Worm (Caenorhabditis elegans) whole organism, L4 larva: Measurements from ENCODE around the gene cls-2.

Experiments used
- D1046.2 ChIP-seq: fragments of 200-800 bp; sonication (Bioruptor generic); IDR thresholded peaks from 2 replicates; pipeline ENCODE4 v1.3.6; 2022; ENCODE audit warnings: missing genetic modification characterization, missing compliant biosample characterization
- F26F4.8 ChIP-seq: fragments of 200-800 bp; sonication (Bioruptor generic); conservative IDR thresholded peaks from 2 replicates; pipeline ENCODE4 v1.3.6; 2022; ENCODE audit warnings: missing genetic modification characterization, missing compliant biosample characterization
- F44E2.7 ChIP-seq: fragments of 200-800 bp; sonication (Bioruptor generic); IDR thresholded peaks from 2 replicates; pipeline ENCODE4 v2.1.2; 2022; ENCODE audit warnings: missing genetic modification characterization, missing compliant biosample characterization
- F49E8.2 ChIP-seq: sonication (generic microtip); optimal IDR thresholded peaks from 2 replicates; lab custom pipeline; 2016; ENCODE audit warnings: missing compliant biosample characterization, mild to moderate bottlenecking, missing genetic modification characterization, borderline replicate concordance
- Y75B8A.6 ChIP-seq: fragments of 200-800 bp; sonication (Bioruptor generic); IDR thresholded peaks from 2 replicates; pipeline ENCODE4 v1.3.6; 2022; ENCODE audit warnings: missing genetic modification reagents, missing genetic modification characterization, missing compliant biosample characterization
- aha-1 ChIP-seq: fragments of 150-350 bp; peaks from one replicate; lab custom pipeline; 2014; ENCODE audit warnings: missing biosample characterization, missing genetic modification characterization
- aly-2 ChIP-seq: sonication (generic microtip); optimal IDR thresholded peaks from 2 replicates; lab custom pipeline; 2018; ENCODE audit warnings: missing biosample characterization, missing genetic modification characterization
- ama-1 ChIP-seq: fragments of 150-350 bp; optimal IDR thresholded peaks from 2 replicates; lab custom pipeline; 2014; ENCODE audit warnings: inconsistent platforms, mixed read lengths
- arid-1 ChIP-seq: fragments of 200-800 bp; sonication (Bioruptor generic); conservative IDR thresholded peaks from 2 replicates; pipeline ENCODE4 v1.3.6; 2022; ENCODE audit warnings: missing genetic modification reagents, missing genetic modification characterization, missing compliant biosample characterization
- attf-4 ChIP-seq: sonication (generic microtip); optimal IDR thresholded peaks from 3 replicates; lab custom pipeline; 2017; ENCODE audit warnings: missing biosample characterization, missing genetic modification characterization
- ceh-20 ChIP-seq: fragments of 200-800 bp; sonication (Bioruptor generic); IDR thresholded peaks from 2 replicates; pipeline ENCODE4 v1.3.6; 2022; ENCODE audit warnings: missing genetic modification reagents, missing genetic modification characterization, missing compliant biosample characterization
- ceh-28 ChIP-seq: fragments of 150-350 bp; optimal IDR thresholded peaks from 2 replicates; lab custom pipeline; 2014; ENCODE audit warnings: missing biosample characterization, missing genetic modification reagents, missing genetic modification characterization
- ceh-32 ChIP-seq: sonication (generic microtip); optimal IDR thresholded peaks from 2 replicates; lab custom pipeline; 2016; ENCODE audit warnings: mild to moderate bottlenecking, missing genetic modification characterization, missing compliant biosample characterization; ENCODE audit not compliant: poor library complexity
- ceh-82 ChIP-seq: sonication (generic microtip); optimal IDR thresholded peaks from 2 replicates; lab custom pipeline; 2017; ENCODE audit warnings: missing biosample characterization, missing genetic modification characterization
- ces-1 ChIP-seq: fragments of 150-350 bp; sonication (generic microtip); optimal IDR thresholded peaks from 4 replicates; lab custom pipeline; 2014; ENCODE audit warnings: missing biosample characterization, missing genetic modification reagents, missing genetic modification characterization
- daf-12 ChIP-seq: fragments of 150-350 bp; optimal IDR thresholded peaks from 2 replicates; lab custom pipeline; 2014; ENCODE audit warnings: missing biosample characterization, missing genetic modification reagents, missing genetic modification characterization
- daf-19 ChIP-seq: fragments of 200-800 bp; sonication (Bioruptor generic); conservative IDR thresholded peaks from 2 replicates; pipeline ENCODE4 v1.3.6; 2022; ENCODE audit warnings: missing genetic modification characterization, missing compliant biosample characterization
- dmd-8 ChIP-seq: fragments of 200-800 bp; sonication (Bioruptor generic); IDR thresholded peaks from 2 replicates; pipeline ENCODE4 v1.3.6; 2022; ENCODE audit warnings: missing genetic modification characterization, missing compliant biosample characterization
- dve-1 ChIP-seq: sonication (generic microtip); optimal IDR thresholded peaks from 2 replicates; lab custom pipeline; 2017; ENCODE audit warnings: antibody characterized with exemption, mild to moderate bottlenecking, missing genetic modification characterization, missing compliant biosample characterization; ENCODE audit not compliant: insufficient read depth
- egl-27 ChIP-seq: sonication (generic microtip); optimal IDR thresholded peaks from 3 replicates; lab custom pipeline; 2017; ENCODE audit warnings: missing biosample characterization, missing genetic modification reagents, missing genetic modification characterization
- egl-43 ChIP-seq: fragments of 200-800 bp; sonication (Bioruptor generic); IDR thresholded peaks from 2 replicates; pipeline ENCODE4 v1.3.6; 2022; ENCODE audit warnings: missing genetic modification reagents, missing genetic modification characterization, missing compliant biosample characterization
- fos-1 ChIP-seq: fragments of 150-350 bp; optimal IDR thresholded peaks from 2 replicates; lab custom pipeline; 2014; ENCODE audit warnings: missing biosample characterization, missing genetic modification characterization
- hif-1 ChIP-seq, 2 experiments: sonication (generic microtip); optimal IDR thresholded peaks; 2 replicates each; lab custom pipeline; 2016 to 2017; ENCODE audit warnings: missing compliant biosample characterization in 2 of 2, missing genetic modification characterization in 2 of 2, missing genetic modification reagents in 2 of 2, missing genotype in 2 of 2, mild to moderate bottlenecking in 1 of 2
- hlh-11 ChIP-seq: fragments of 200-800 bp; sonication (Bioruptor generic); optimal IDR thresholded peaks from 2 replicates; lab custom pipeline; 2018; ENCODE audit warnings: mild to moderate bottlenecking, missing genetic modification characterization, missing compliant biosample characterization
- hmg-1.1 ChIP-seq: fragments of 200-800 bp; sonication (Bioruptor generic); IDR thresholded peaks from 2 replicates; pipeline ENCODE4 v1.3.6; 2022; ENCODE audit warnings: missing genetic modification reagents, missing genetic modification characterization, missing compliant biosample characterization
- jun-1 ChIP-seq: fragments of 150-350 bp; optimal IDR thresholded peaks from 2 replicates; lab custom pipeline; 2014; ENCODE audit warnings: missing biosample characterization, missing genetic modification reagents, missing genetic modification characterization
- lim-7 ChIP-seq: fragments of 200-800 bp; sonication (Bioruptor generic); IDR thresholded peaks from 2 replicates; pipeline ENCODE4 v1.3.6; 2022; ENCODE audit warnings: missing genetic modification characterization, missing compliant biosample characterization
- lin-38 ChIP-seq: fragments of 200-800 bp; sonication (Bioruptor generic); IDR thresholded peaks from 2 replicates; pipeline ENCODE4 v1.3.6; 2022; ENCODE audit warnings: missing genetic modification reagents, missing genetic modification characterization, missing compliant biosample characterization
- lin-39 ChIP-seq: fragments of 150-350 bp; optimal IDR thresholded peaks from 2 replicates; lab custom pipeline; 2014; ENCODE audit warnings: missing biosample characterization, missing genetic modification reagents, missing genetic modification characterization
- lir-3 ChIP-seq: sonication (generic microtip); optimal IDR thresholded peaks from 2 replicates; lab custom pipeline; 2016; ENCODE audit warnings: mild to moderate bottlenecking, missing genetic modification characterization, missing compliant biosample characterization
- madf-9 ChIP-seq: fragments of 200-800 bp; sonication (Bioruptor generic); conservative IDR thresholded peaks from 2 replicates; pipeline ENCODE4 v1.3.6; 2022; ENCODE audit warnings: missing genetic modification reagents, missing genetic modification characterization, missing compliant biosample characterization
- mdl-1 ChIP-seq, 2 experiments: fragments of 150-350 bp in 1 of 2; sonication (generic microtip) in 1 of 2; optimal IDR thresholded peaks; 2 replicates each; lab custom pipeline; 2014 to 2017; ENCODE audit warnings: missing biosample characterization in 2 of 2, missing genetic modification characterization in 2 of 2
- mdt-29 ChIP-seq: fragments of 200-800 bp; sonication (Bioruptor generic); IDR thresholded peaks from 2 replicates; pipeline ENCODE4 v1.3.6; 2022; ENCODE audit warnings: missing genetic modification reagents, missing genetic modification characterization, missing compliant biosample characterization
- mes-2 ChIP-seq: sonication (generic microtip); optimal IDR thresholded peaks from 2 replicates; lab custom pipeline; 2016; ENCODE audit warnings: missing genotype, mild to moderate bottlenecking, missing genetic modification characterization, missing compliant biosample characterization; ENCODE audit not compliant: poor library complexity, severe bottlenecking
- mxl-3 ChIP-seq: fragments of 200-800 bp; sonication (Bioruptor generic); optimal IDR thresholded peaks from 2 replicates; lab custom pipeline; 2018; ENCODE audit warnings: mild to moderate bottlenecking, missing genetic modification characterization, missing compliant biosample characterization
- nhr-10 ChIP-seq: fragments of 150-350 bp; optimal IDR thresholded peaks from 2 replicates; lab custom pipeline; 2014; ENCODE audit warnings: missing biosample characterization, missing genetic modification characterization
- nhr-11 ChIP-seq: fragments of 150-350 bp; optimal IDR thresholded peaks from 2 replicates; lab custom pipeline; 2014; ENCODE audit warnings: missing biosample characterization, missing genetic modification characterization
- nhr-25 ChIP-seq: sonication (generic microtip); optimal IDR thresholded peaks from 2 replicates; lab custom pipeline; 2017; ENCODE audit warnings: missing genetic modification characterization, mild to moderate bottlenecking, missing compliant biosample characterization, antibody characterized with exemption, moderate library complexity, borderline replicate concordance; ENCODE audit not compliant: insufficient read depth
- nhr-41 ChIP-seq: fragments of 200-800 bp; sonication (Bioruptor generic); IDR thresholded peaks from 2 replicates; pipeline ENCODE4 v1.3.6; 2022; ENCODE audit warnings: missing genetic modification reagents, missing genetic modification characterization, missing compliant biosample characterization
- nhr-6 ChIP-seq: fragments of 150-350 bp; optimal IDR thresholded peaks from 2 replicates; lab custom pipeline; 2014; ENCODE audit warnings: missing biosample characterization, missing genetic modification characterization
- php-3 ChIP-seq: fragments of 200-800 bp; sonication (Bioruptor generic); IDR thresholded peaks from 2 replicates; pipeline ENCODE4 v1.3.6; 2022; ENCODE audit warnings: missing genetic modification reagents, missing genetic modification characterization, missing compliant biosample characterization
- pqm-1 ChIP-seq: sonication (generic microtip); optimal IDR thresholded peaks from 2 replicates; lab custom pipeline; 2017; ENCODE audit warnings: missing biosample characterization, missing genetic modification characterization
- skn-1 ChIP-seq: fragments of 150-350 bp; optimal IDR thresholded peaks from 2 replicates; lab custom pipeline; 2014; ENCODE audit warnings: missing biosample characterization, missing genetic modification characterization
- snpc-1.2 ChIP-seq: fragments of 200-800 bp; sonication (Bioruptor generic); IDR thresholded peaks from 2 replicates; pipeline ENCODE4 v1.3.6; 2022; ENCODE audit warnings: missing genetic modification reagents, missing genetic modification characterization, missing compliant biosample characterization
- snpc-4 ChIP-seq: fragments of 150-350 bp; optimal IDR thresholded peaks from 2 replicates; lab custom pipeline; 2014; ENCODE audit warnings: missing biosample characterization, missing genetic modification characterization
- spr-3 ChIP-seq: fragments of 200-800 bp; sonication (Bioruptor generic); optimal IDR thresholded peaks from 2 replicates; lab custom pipeline; 2018; ENCODE audit warnings: mild to moderate bottlenecking, missing genetic modification characterization, missing compliant biosample characterization
- tag-97 ChIP-seq: fragments of 200-800 bp; sonication (Bioruptor generic); IDR thresholded peaks from 2 replicates; pipeline ENCODE4 v1.3.6; 2022; ENCODE audit warnings: missing genetic modification characterization, missing compliant biosample characterization
- unc-130 ChIP-seq: sonication (generic microtip); optimal IDR thresholded peaks from 2 replicates; lab custom pipeline; 2016; ENCODE audit warnings: missing genetic modification reagents, missing genetic modification characterization, missing compliant biosample characterization
- vab-7 ChIP-seq: fragments of 200-800 bp; sonication (Bioruptor generic); IDR thresholded peaks from 2 replicates; pipeline ENCODE4 v1.3.6; 2022; ENCODE audit warnings: missing genetic modification reagents, missing genetic modification characterization, missing compliant biosample characterization
- zag-1 ChIP-seq: fragments of 150-350 bp; optimal IDR thresholded peaks from 2 replicates; lab custom pipeline; 2014; ENCODE audit warnings: missing biosample characterization, missing genetic modification characterization
- zfp-3 ChIP-seq: fragments of 200-800 bp; sonication (Bioruptor generic); conservative IDR thresholded peaks from 2 replicates; pipeline ENCODE4 v1.3.6; 2022; ENCODE audit warnings: missing genetic modification reagents, missing genetic modification characterization, missing compliant biosample characterization

The cls-2 gene

DNA sequence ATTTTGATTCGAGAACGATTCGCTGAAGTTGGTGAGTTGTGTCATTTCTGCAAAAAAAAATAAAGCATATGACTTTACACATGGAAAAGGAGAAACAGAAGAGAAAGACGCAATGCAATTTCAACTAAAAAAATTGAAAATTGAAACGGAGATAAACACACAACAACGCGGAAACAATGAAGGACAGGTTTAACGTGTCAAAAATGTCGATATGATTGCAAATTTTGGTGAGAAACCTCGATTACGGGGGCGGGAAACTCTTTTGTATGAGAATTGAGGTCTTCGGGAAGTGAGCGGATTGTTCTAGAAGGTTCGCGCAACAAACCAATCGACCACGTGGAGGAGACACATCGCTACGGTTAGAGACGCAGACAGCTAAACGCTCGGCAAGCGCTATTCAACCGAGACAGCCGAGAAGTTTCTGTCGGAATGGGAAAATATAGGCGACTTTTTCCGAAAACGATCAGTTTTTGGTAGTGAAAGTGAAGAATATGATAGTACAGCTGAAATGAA is 1.1 kb upstream of the cls-2 start, which contains the start of gene R107.5:
R107.5 (minus strand) TSS at position 51 of the 513 bp plus-strand sequence.
- TF ChIP-seq mes-2 (tag; lab: Kevin White, UChicago), result peak; percentile 72
- TF ChIP-seq nhr-11, result peak; percentile 93
- peak; percentile 92 for TF ChIP-seq php-3 (GFP tag; lab: Robert Waterston, UW)
- peak; percentile 92 for TF ChIP-seq Y75B8A.6
- TF ChIP-seq attf-4 (tag; lab: Kevin White, UChicago), result no peak
- peak; percentile 3 for TF ChIP-seq ceh-32 (tag; lab: Kevin White, UChicago)
- TF ChIP-seq snpc-1.2 (GFP tag; lab: Robert Waterston, UW), result peak; percentile 83
- TF ChIP-seq mdt-29 (GFP tag; lab: Robert Waterston, UW), result peak; percentile 100
- peak; percentile 84 for TF ChIP-seq jun-1 (tag; lab: Kevin White, UChicago)
- 0 out of 2 replicates have a peak, but pooled peaks have one; percentile 24 for TF ChIP-seq dmd-8 (GFP tag; lab: Robert Waterston, UW)
- peak; percentile 89 for TF ChIP-seq spr-3
- TF ChIP-seq hif-1 (tag; optimal IDR thresholded peaks at IDR 0.05; lab: Kevin White, UChicago), result peak; percentile 66 to 86
- no peak for TF ChIP-seq snpc-4
- no peak for TF ChIP-seq zag-1 (tag; lab: Kevin White, UChicago)
- peak; percentile 81 for TF ChIP-seq nhr-41 (GFP tag; lab: Robert Waterston, UW)
- TF ChIP-seq vab-7 (GFP tag; lab: Robert Waterston, UW), result peak; percentile 87
- peak; percentile 97 for TF ChIP-seq zfp-3 (GFP tag; lab: Robert Waterston, UW)
- TF ChIP-seq mxl-3 (GFP tag; lab: Kevin White, UChicago), result peak; percentile 97
- peak; percentile 93 for TF ChIP-seq madf-9 (GFP tag; lab: Robert Waterston, UW)
- TF ChIP-seq lir-3 (tag; lab: Kevin White, UChicago), result no peak
- no peak for TF ChIP-seq skn-1 (tag; lab: Kevin White, UChicago)
- no peak for TF ChIP-seq ces-1 (GFP tag; lab: Kevin White, UChicago)
- TF ChIP-seq egl-27 (tag; lab: Kevin White, UChicago), result no peak
- TF ChIP-seq dve-1 (tag; lab: Kevin White, UChicago), result peak; percentile 94
- peak; percentile 99 for TF ChIP-seq ceh-20 (GFP tag; lab: Robert Waterston, UW)
- TF ChIP-seq nhr-25 (tag; lab: Kevin White, UChicago), result peak; percentile 88
- no peak for TF ChIP-seq pqm-1
- 0 out of 2 replicates have a peak, but pooled peaks have one; percentile 8 for TF ChIP-seq F44E2.7 (GFP tag; lab: Robert Waterston, UW)
- TF ChIP-seq unc-130 (GFP tag; lab: Kevin White, UChicago), result no peak
- TF ChIP-seq F49E8.2 (tag; lab: Kevin White, UChicago), result no peak
- TF ChIP-seq lin-39 (tag; lab: Kevin White, UChicago), result no peak
- peak; percentile 87 for TF ChIP-seq D1046.2 (GFP tag; lab: Robert Waterston, UW)
- TF ChIP-seq fos-1 (tag; lab: Kevin White, UChicago), result no peak
- TF ChIP-seq lim-7 (GFP tag; lab: Robert Waterston, UW), result peak; percentile 67; the same call in 1 of the 2 replicates
- TF ChIP-seq lin-38 (GFP tag; lab: Robert Waterston, UW), result peak; percentile 81
- peak; percentile 99 for TF ChIP-seq aha-1 (tag; lab: Kevin White, UChicago)
- peak; percentile 86 to 98 for TF ChIP-seq mdl-1 (tag; optimal IDR thresholded peaks at IDR 0.05; lab: Kevin White, UChicago)
- peak; percentile 90 for TF ChIP-seq daf-19 (GFP tag; lab: Robert Waterston, UW)
- TF ChIP-seq ama-1, result peak; percentile 48
- TF ChIP-seq ceh-28 (tag; lab: Kevin White, UChicago), result no peak
- TF ChIP-seq daf-12 (tag; lab: Kevin White, UChicago), result no peak
- TF ChIP-seq hlh-11 (tag; lab: Kevin White, UChicago), result peak; percentile 99
- no peak for TF ChIP-seq F26F4.8 (GFP tag; lab: Robert Waterston, UW)
- TF ChIP-seq tag-97 (GFP tag; lab: Robert Waterston, UW), result 0 out of 2 replicates have a peak, but pooled peaks have one; percentile 38
- TF ChIP-seq arid-1, result peak; percentile 91
- TF ChIP-seq aly-2 (tag; lab: Kevin White, UChicago), result no peak
- TF ChIP-seq ceh-82 (tag; lab: Kevin White, UChicago), result no peak
- TF ChIP-seq egl-43, result peak; percentile 92
- peak; percentile 71 for TF ChIP-seq nhr-6 (tag; lab: Kevin White, UChicago)
- TF ChIP-seq nhr-10, result peak; percentile 88
- peak; percentile 93 for TF ChIP-seq hmg-1.1 (GFP tag; lab: Robert Waterston, UW)
